Fruit fly (Drosophila melanogaster) whole organism, embryonic: ENCODE results near the gene GIIIspla2.

ENCODE experiments used
- Blimp-1 ChIP-seq: fragments of 200-800 bp; sonication (Bioruptor generic); optimal IDR thresholded peaks from 3 replicates; lab custom pipeline; 2018; ENCODE audit warnings: missing biosample characterization, missing genetic modification characterization, mild to moderate bottlenecking, moderate library complexity, missing genetic modification reagents
- Bteb2 ChIP-seq: fragments of 200-800 bp; sonication (Bioruptor generic); optimal IDR thresholded peaks from 2 replicates; lab custom pipeline; 2016; ENCODE audit warnings: missing biosample characterization, missing genetic modification characterization
- CG11560 ChIP-seq: fragments of 200-800 bp; sonication (Bioruptor generic); IDR thresholded peaks from 3 replicates; pipeline ENCODE4 v1.3.6; 2022; ENCODE audit warnings: missing biosample characterization, missing genetic modification characterization
- CG12659 ChIP-seq: fragments of 200-800 bp; sonication (Bioruptor generic); optimal IDR thresholded peaks from 3 replicates; lab custom pipeline; 2017; ENCODE audit warnings: mild to moderate bottlenecking, missing biosample characterization, missing genetic modification reagents, missing genetic modification characterization
- CG12769 ChIP-seq: fragments of 200-800 bp; sonication (Bioruptor generic); optimal IDR thresholded peaks from 2 replicates; lab custom pipeline; 2019; ENCODE audit warnings: missing biosample characterization, mild to moderate bottlenecking, missing genetic modification characterization, moderate library complexity
- CG13123 ChIP-seq: fragments of 200-800 bp; sonication (Bioruptor generic); optimal IDR thresholded peaks from 2 replicates; lab custom pipeline; 2016; ENCODE audit warnings: missing biosample characterization, missing genetic modification characterization
- CG17612 ChIP-seq: fragments of 200-800 bp; sonication (Bioruptor generic); IDR thresholded peaks from 2 replicates; pipeline ENCODE4 v1.3.6; 2022; ENCODE audit warnings: missing biosample characterization, missing genetic modification characterization
- CG1832 ChIP-seq: fragments of 200-800 bp; sonication (Bioruptor generic); optimal IDR thresholded peaks from 2 replicates; lab custom pipeline; 2017; ENCODE audit warnings: missing biosample characterization, mild to moderate bottlenecking, missing genetic modification characterization, inconsistent platforms
- CG31365 ChIP-seq: fragments of 200-800 bp; sonication (Bioruptor generic); optimal IDR thresholded peaks from 2 replicates; lab custom pipeline; 2018; ENCODE audit warnings: missing biosample characterization, mild to moderate bottlenecking, missing genetic modification characterization
- CG4328 ChIP-seq: fragments of 200-800 bp; sonication (Bioruptor generic); optimal IDR thresholded peaks from 3 replicates; lab custom pipeline; 2017; ENCODE audit warnings: missing biosample characterization, missing genetic modification reagents, missing genetic modification characterization
- CG4404 ChIP-seq: fragments of 200-800 bp; sonication (Bioruptor generic); IDR thresholded peaks from 2 replicates; pipeline ENCODE4 v1.3.6; 2022; ENCODE audit warnings: missing biosample characterization, missing genetic modification characterization
- CG5245 ChIP-seq: fragments of 200-800 bp; sonication (Bioruptor generic); optimal IDR thresholded peaks from 3 replicates; lab custom pipeline; 2016; ENCODE audit warnings: missing biosample characterization, missing genetic modification characterization
- CG6654 ChIP-seq: fragments of 200-800 bp; sonication (Bioruptor generic); optimal IDR thresholded peaks from 2 replicates; lab custom pipeline; 2017; ENCODE audit warnings: missing biosample characterization, mild to moderate bottlenecking, missing genetic modification characterization
- CG6765 ChIP-seq: fragments of 200-800 bp; sonication (Bioruptor generic); optimal IDR thresholded peaks from 3 replicates; lab custom pipeline; 2017; ENCODE audit warnings: missing biosample characterization, mild to moderate bottlenecking, missing genetic modification characterization
- CG9437 ChIP-seq: fragments of 200-800 bp; sonication (Bioruptor generic); optimal IDR thresholded peaks from 2 replicates; lab custom pipeline; 2018; ENCODE audit warnings: missing biosample characterization, mild to moderate bottlenecking, missing genetic modification characterization
- CG9727 ChIP-seq: fragments of 200-800 bp; sonication (Bioruptor generic); optimal IDR thresholded peaks from 3 replicates; lab custom pipeline; 2017; ENCODE audit warnings: missing biosample characterization, mild to moderate bottlenecking, missing genetic modification characterization
- Dek ChIP-seq: fragments of 200-800 bp; sonication (Bioruptor generic); optimal IDR thresholded peaks from 3 replicates; lab custom pipeline; 2019; ENCODE audit warnings: missing biosample characterization, mild to moderate bottlenecking, missing genetic modification characterization, moderate library complexity
- Dip2 ChIP-seq: fragments of 200-800 bp; sonication (Bioruptor generic); IDR thresholded peaks from 2 replicates; pipeline ENCODE4 v1.3.6; 2022; ENCODE audit warnings: missing biosample characterization, missing genetic modification characterization
- Doc3 ChIP-seq: fragments of 200-800 bp; sonication (Bioruptor generic); IDR thresholded peaks from 3 replicates; pipeline ENCODE4 v1.3.6; 2022; ENCODE audit warnings: missing biosample characterization, missing genetic modification characterization; ENCODE audit not compliant: partially characterized antibody
- Fer1 ChIP-seq: fragments of 200-800 bp; sonication (Bioruptor generic); optimal IDR thresholded peaks from 2 replicates; lab custom pipeline; 2017; ENCODE audit warnings: missing biosample characterization, mild to moderate bottlenecking, missing genetic modification characterization
- HmgZ ChIP-seq: fragments of 200-800 bp; sonication (Bioruptor generic); optimal IDR thresholded peaks from 2 replicates; lab custom pipeline; 2018; ENCODE audit warnings: missing biosample characterization, mild to moderate bottlenecking, missing genetic modification characterization
- Hr39 ChIP-seq: fragments of >200 bp; optimal IDR thresholded peaks from 2 replicates; lab custom pipeline; 2017
- Jarid2 ChIP-seq: fragments of 200-800 bp; sonication (Bioruptor generic); optimal IDR thresholded peaks from 3 replicates; lab custom pipeline; 2017; ENCODE audit warnings: mild to moderate bottlenecking, missing biosample characterization, missing genetic modification reagents, missing genetic modification characterization
- Lhr ChIP-seq: fragments of 200-800 bp; sonication (Bioruptor generic); optimal IDR thresholded peaks from 3 replicates; lab custom pipeline; 2017; ENCODE audit warnings: mild to moderate bottlenecking, missing biosample characterization, missing genetic modification reagents, missing genetic modification characterization
- MBD-R2 ChIP-seq: fragments of 200-800 bp; sonication (Bioruptor generic); IDR thresholded peaks from 2 replicates; pipeline ENCODE4 v1.3.6; 2022; ENCODE audit warnings: missing biosample characterization, missing genetic modification characterization
- Med ChIP-seq: fragments of 200-800 bp; sonication (Bioruptor generic); peaks from one replicate; lab custom pipeline; 2016; ENCODE audit warnings: missing biosample characterization, missing genetic modification characterization, mild to moderate bottlenecking, inconsistent platforms, moderate library complexity
- PHDP ChIP-seq: fragments of 200-800 bp; sonication (Bioruptor generic); optimal IDR thresholded peaks from 3 replicates; lab custom pipeline; 2018; ENCODE audit warnings: missing biosample characterization, mild to moderate bottlenecking, missing genetic modification characterization, moderate library complexity
- Ravus ChIP-seq: fragments of 200-800 bp; sonication (Bioruptor generic); IDR thresholded peaks from 2 replicates; pipeline ENCODE4 v1.3.6; 2022; ENCODE audit warnings: missing biosample characterization, missing genetic modification characterization
- Scr ChIP-seq: fragments of 200-800 bp; sonication (Bioruptor generic); IDR thresholded peaks from 2 replicates; pipeline ENCODE4 v1.3.6; 2022; ENCODE audit warnings: missing biosample characterization, missing genetic modification characterization; ENCODE audit not compliant: partially characterized antibody
- Six4 ChIP-seq: fragments of 200-800 bp; sonication (Bioruptor generic); optimal IDR thresholded peaks from 2 replicates; lab custom pipeline; 2016; ENCODE audit warnings: missing biosample characterization, missing genetic modification characterization
- YL-1 ChIP-seq: fragments of 200-800 bp; sonication (Bioruptor generic); optimal IDR thresholded peaks from 3 replicates; lab custom pipeline; 2017; ENCODE audit warnings: missing biosample characterization, mild to moderate bottlenecking, missing genetic modification characterization
- abd-A ChIP-seq: fragments of 200-800 bp; sonication (Bioruptor generic); optimal IDR thresholded peaks from 3 replicates; lab custom pipeline; 2019; ENCODE audit warnings: missing biosample characterization, mild to moderate bottlenecking, missing genetic modification characterization, moderate library complexity
- ac ChIP-seq: fragments of 200-800 bp; sonication (Bioruptor generic); optimal IDR thresholded peaks from 3 replicates; lab custom pipeline; 2017; ENCODE audit warnings: missing biosample characterization, mild to moderate bottlenecking, missing genetic modification characterization
- cg ChIP-seq: fragments of 200-800 bp; sonication (Bioruptor generic); optimal IDR thresholded peaks from 3 replicates; lab custom pipeline; 2019; ENCODE audit warnings: missing biosample characterization, mild to moderate bottlenecking, missing genetic modification characterization, moderate library complexity
- chn ChIP-seq: fragments of 200-800 bp; sonication (Bioruptor generic); optimal IDR thresholded peaks from 2 replicates; lab custom pipeline; 2016; ENCODE audit warnings: missing biosample characterization, missing genetic modification characterization
- crol ChIP-seq: fragments of 200-800 bp; sonication (Bioruptor generic); IDR thresholded peaks from 2 replicates; pipeline ENCODE4 v1.3.6; 2022; ENCODE audit warnings: missing biosample characterization, missing genetic modification characterization
- danr ChIP-seq: fragments of 200-800 bp; sonication (Bioruptor generic); IDR thresholded peaks from 2 replicates; pipeline ENCODE4 v1.3.6; 2022; ENCODE audit warnings: missing biosample characterization, missing genetic modification characterization
- gem ChIP-seq: fragments of 200-800 bp; sonication (Bioruptor generic); optimal IDR thresholded peaks from 2 replicates; lab custom pipeline; 2019; ENCODE audit warnings: missing biosample characterization, mild to moderate bottlenecking, missing genetic modification characterization, moderate library complexity
- gro ChIP-seq: fragments of 200-800 bp; sonication (Bioruptor generic); optimal IDR thresholded peaks from 2 replicates; lab custom pipeline; 2016; ENCODE audit warnings: missing biosample characterization, missing genetic modification characterization
- ham ChIP-seq: fragments of 200-800 bp; sonication (Bioruptor generic); IDR thresholded peaks from 2 replicates; pipeline ENCODE4 v1.3.6; 2022; ENCODE audit warnings: missing biosample characterization, missing genetic modification characterization
- inv ChIP-seq: fragments of 200-800 bp; sonication (Bioruptor generic); IDR thresholded peaks from 2 replicates; pipeline ENCODE4 v1.3.6; 2022; ENCODE audit warnings: missing biosample characterization, missing genetic modification characterization; ENCODE audit not compliant: partially characterized antibody
- kay ChIP-seq: fragments of 200-800 bp; sonication (Bioruptor generic); optimal IDR thresholded peaks from 2 replicates; lab custom pipeline; 2016; ENCODE audit warnings: missing biosample characterization, missing genetic modification characterization
- nom ChIP-seq: fragments of 200-800 bp; sonication (Bioruptor generic); optimal IDR thresholded peaks from 2 replicates; lab custom pipeline; 2017; ENCODE audit warnings: missing biosample characterization, missing genetic modification characterization, mild to moderate bottlenecking, moderate library complexity, missing genetic modification reagents
- peb ChIP-seq: fragments of 200-800 bp; sonication (Bioruptor generic); IDR thresholded peaks from 2 replicates; pipeline ENCODE4 v1.3.6; 2022; ENCODE audit warnings: missing biosample characterization, missing genetic modification characterization
- pho ChIP-seq: fragments of 200-800 bp; sonication (Bioruptor generic); optimal IDR thresholded peaks from 2 replicates; lab custom pipeline; 2016; ENCODE audit warnings: missing biosample characterization, missing genetic modification characterization
- row ChIP-seq: fragments of 200-800 bp; sonication (Bioruptor generic); IDR thresholded peaks from 3 replicates; pipeline ENCODE4 v1.3.6; 2022; ENCODE audit warnings: missing biosample characterization, missing genetic modification characterization
- sens ChIP-seq: fragments of 200-800 bp; sonication (Bioruptor generic); peaks from one replicate; lab custom pipeline; 2016; ENCODE audit warnings: missing biosample characterization, missing genetic modification characterization
- slou ChIP-seq: fragments of 200-800 bp; sonication (Bioruptor generic); optimal IDR thresholded peaks from 3 replicates; lab custom pipeline; 2016; ENCODE audit warnings: missing biosample characterization, missing genetic modification characterization
- vvl ChIP-seq: fragments of 200-800 bp; sonication (Bioruptor generic); IDR thresholded peaks from 2 replicates; pipeline ENCODE4 v1.3.6; 2022; ENCODE audit warnings: missing biosample characterization, missing genetic modification characterization
- z ChIP-seq: fragments of 200-800 bp; sonication (Bioruptor generic); IDR thresholded peaks from 3 replicates; pipeline ENCODE4 v1.3.6; 2022; ENCODE audit warnings: missing biosample characterization, missing genetic modification characterization
- zfh1 ChIP-seq: fragments of 200-800 bp; sonication (Bioruptor generic); IDR thresholded peaks from 3 replicates; pipeline ENCODE4 v1.3.6; 2022; ENCODE audit warnings: missing biosample characterization, missing genetic modification characterization

Gene GIIIspla2

DNA sequence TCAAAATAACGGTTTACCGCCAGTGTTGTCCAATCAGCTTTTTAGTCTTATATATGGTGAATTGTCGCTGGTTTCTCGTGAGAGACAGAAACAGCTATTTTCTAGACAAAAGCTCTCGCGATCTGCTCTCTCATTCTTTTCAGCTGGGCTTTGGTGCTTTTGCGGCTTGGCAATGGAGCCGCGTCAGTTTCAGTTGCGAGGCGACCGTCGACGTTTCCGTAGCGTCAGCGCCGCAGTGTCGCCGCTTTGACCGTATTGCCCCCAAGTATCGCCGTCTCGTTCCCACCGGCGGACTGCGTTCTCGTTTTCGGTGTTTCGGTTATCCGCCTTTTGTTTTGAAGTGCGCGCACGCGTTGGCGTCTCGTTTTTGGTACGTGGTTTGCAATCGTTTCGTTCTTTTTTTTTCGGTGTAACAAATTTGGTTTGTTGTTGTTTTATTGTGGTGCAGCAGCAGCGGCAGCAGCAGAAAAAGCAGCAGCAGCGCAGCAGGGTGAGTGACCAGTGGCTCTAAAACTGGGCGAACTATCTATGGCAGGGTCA, 35.7 kb downstream of the GIIIspla2 start (continued):
- TF ChIP-seq Blimp-1 (GFP tag; lab: Kevin White, UChicago) (peak; percentile 3), CG12659 (peak; percentile 7), nom (GFP tag; lab: Kevin White, UChicago) (peak; percentile 38), CG6765 (no peak), Lhr (GFP tag; lab: Kevin White, UChicago) (no peak), CG5245 (GFP tag; lab: Kevin White, UChicago) (no peak), CG11560 (tag; lab: Robert Waterston, UW) (no peak), Dek (tag; lab: Kevin White, UChicago) (no peak), peb (GFP tag; lab: Robert Waterston, UW) (no peak), kay (GFP tag; lab: Kevin White, UChicago) (no peak), gro (GFP tag; lab: Kevin White, UChicago) (peak; percentile 30), slou (GFP tag; lab: Kevin White, UChicago) (no peak), Jarid2 (GFP tag; lab: Kevin White, UChicago) (peak; percentile 95), abd-A (tag; lab: Kevin White, UChicago) (peak; percentile 6), inv (GFP tag; lab: Robert Waterston, UW) (no peak)

DNA sequence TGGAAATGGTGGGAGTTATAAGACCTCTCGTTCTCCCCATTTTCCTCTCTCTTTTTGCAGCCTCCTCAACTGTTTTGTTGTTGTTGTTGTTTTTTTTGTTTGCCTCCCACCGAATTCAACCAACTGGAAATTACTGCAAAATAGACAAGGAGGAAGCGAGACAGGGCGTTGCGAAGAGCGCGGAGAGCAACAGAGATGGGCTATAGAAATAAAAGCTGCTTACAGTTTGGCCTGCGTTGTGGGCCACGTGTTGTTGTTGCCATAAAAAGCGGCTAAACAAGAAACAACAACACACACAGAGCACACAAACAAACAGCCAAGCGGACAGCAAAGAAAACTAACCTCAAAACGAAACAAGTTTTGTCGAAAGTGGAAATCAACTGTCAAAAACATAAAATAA, 37.1 kb downstream of the GIIIspla2 start:
- TF ChIP-seq Ravus (GFP tag; lab: Robert Waterston, UW) (no peak), HmgZ (tag; lab: Kevin White, UChicago) (no peak), Hr39 (lab: Kevin White, UChicago) (no peak), CG9437 (GFP tag; lab: Kevin White, UChicago) (no peak), ham (GFP tag; lab: Robert Waterston, UW) (no peak), Scr (no peak), CG13123 (GFP tag; lab: Kevin White, UChicago) (no peak), CG12769 (tag; lab: Kevin White, UChicago) (peak; percentile 63), z (no peak), Six4 (no peak), CG4328 (GFP tag; lab: Kevin White, UChicago) (no peak), cg (GFP tag; lab: Kevin White, UChicago) (peak; percentile 11), CG31365 (tag; lab: Kevin White, UChicago) (no peak), ac (GFP tag; lab: Kevin White, UChicago) (no peak), PHDP (tag; lab: Kevin White, UChicago) (no peak), Bteb2 (no peak), MBD-R2 (no peak), Doc3 (GFP tag; lab: Robert Waterston, UW) (no peak), CG4404 (GFP tag; lab: Robert Waterston, UW) (no peak), YL-1 (GFP tag; lab: Kevin White, UChicago) (no peak), CG17612 (GFP tag; lab: Robert Waterston, UW) (no peak), pho (GFP tag; lab: Kevin White, UChicago) (no peak), Med (GFP tag; lab: Kevin White, UChicago) (peak; percentile 71), crol (GFP tag; lab: Robert Waterston, UW) (peak; percentile 43; the same call in 1 of the 2 replicates), sens (GFP tag; lab: Kevin White, UChicago) (peak; percentile 29), Dip2 (GFP tag; lab: Robert Waterston, UW) (no peak), chn (no peak), danr (GFP tag; lab: Robert Waterston, UW) (no peak), zfh1 (GFP tag; lab: Robert Waterston, UW) (no peak), gem (tag; lab: Kevin White, UChicago) (no peak), CG1832 (GFP tag; lab: Kevin White, UChicago) (peak; percentile 47), vvl (GFP tag; lab: Robert Waterston, UW) (0 out of 2 replicates have a peak, but pooled peaks have one; percentile 19), Fer1 (GFP tag; lab: Kevin White, UChicago) (no peak), CG6654 (GFP tag; lab: Kevin White, UChicago) (peak; percentile 95), CG9727 (GFP tag; lab: Kevin White, UChicago) (no peak), row (GFP tag; lab: Robert Waterston, UW) (no peak)
